Fruit fly (Drosophila melanogaster): ENCODE measurements around the gene HLH3B.

HLH3B gene

dm6 chrX:2638646-2639045 is 42.9 kb downstream of the HLH3B start (continued):
- TF ChIP-seq vvl (GFP tag; IDR thresholded peaks at IDR 0.05) (0 out of 2 replicates have a peak, but pooled peaks have one; percentile 16), cato (GFP tag; optimal IDR thresholded peaks at IDR 0.05; ENCODE audit: borderline replicate concordance) (no peak), NC2β (GFP tag; optimal IDR thresholded peaks at IDR 0.05) (no peak), Dbx (GFP tag; IDR thresholded peaks at IDR 0.05) (no peak), CG17912 (GFP tag; optimal IDR thresholded peaks at IDR 0.05) (no peak), ems (GFP tag; optimal IDR thresholded peaks at IDR 0.05) (no peak), Lpt (GFP tag; optimal IDR thresholded peaks at IDR 0.05) (no peak), Adf1 (GFP tag; IDR thresholded peaks at IDR 0.05) (no peak), CG14710 (tag; optimal IDR thresholded peaks at IDR 0.05) (no peak), D19A (tag; optimal IDR thresholded peaks at IDR 0.05) (no peak), CG1233 (GFP tag; optimal IDR thresholded peaks at IDR 0.05) (no peak), HLHmδ (GFP tag; optimal IDR thresholded peaks at IDR 0.05) (no peak), Poxn (GFP tag; IDR thresholded peaks at IDR 0.05) (no peak), Chrac-16 (GFP tag; optimal IDR thresholded peaks at IDR 0.05) (no peak), ab (GFP tag; optimal IDR thresholded peaks at IDR 0.05) (no peak), CG1602 (GFP tag; optimal IDR thresholded peaks at IDR 0.05) (no peak), CG15073 (GFP tag; optimal IDR thresholded peaks at IDR 0.05) (no peak), CG15011 (GFP tag; optimal IDR thresholded peaks at IDR 0.05) (no peak), hb (GFP tag; IDR thresholded peaks at IDR 0.05; ENCODE audit: partially characterized antibody) (no peak), CG13287 (GFP tag; IDR thresholded peaks at IDR 0.05; ENCODE audit: partially characterized antibody) (no peak), sna (GFP tag; IDR thresholded peaks at IDR 0.05; ENCODE audit: partially characterized antibody) (no peak), Pdp1 (GFP tag; optimal IDR thresholded peaks at IDR 0.05) (no peak), CG11504 (tag; optimal IDR thresholded peaks at IDR 0.05) (peak; percentile 13), lmd (GFP tag; IDR thresholded peaks at IDR 0.05) (no peak), CG14050 (GFP tag; IDR thresholded peaks at IDR 0.05) (no peak), cas (GFP tag; IDR thresholded peaks at IDR 0.05) (no peak), Dfd (GFP tag; optimal IDR thresholded peaks at IDR 0.05) (no peak), CG17802 (tag; optimal IDR thresholded peaks at IDR 0.05) (no peak), tna (GFP tag; IDR thresholded peaks at IDR 0.05; ENCODE audit: partially characterized antibody) (no peak), Nf-YA (GFP tag; IDR thresholded peaks at IDR 0.05) (no peak), run (tag; optimal IDR thresholded peaks at IDR 0.05) (no peak), eve (GFP tag; optimal IDR thresholded peaks at IDR 0.05) (no peak), Eip74EF (GFP tag; optimal IDR thresholded peaks at IDR 0.05) (no peak), ro (GFP tag; IDR thresholded peaks at IDR 0.05) (no peak), CG7271 (tag; optimal IDR thresholded peaks at IDR 0.05) (no peak)

DNA sequence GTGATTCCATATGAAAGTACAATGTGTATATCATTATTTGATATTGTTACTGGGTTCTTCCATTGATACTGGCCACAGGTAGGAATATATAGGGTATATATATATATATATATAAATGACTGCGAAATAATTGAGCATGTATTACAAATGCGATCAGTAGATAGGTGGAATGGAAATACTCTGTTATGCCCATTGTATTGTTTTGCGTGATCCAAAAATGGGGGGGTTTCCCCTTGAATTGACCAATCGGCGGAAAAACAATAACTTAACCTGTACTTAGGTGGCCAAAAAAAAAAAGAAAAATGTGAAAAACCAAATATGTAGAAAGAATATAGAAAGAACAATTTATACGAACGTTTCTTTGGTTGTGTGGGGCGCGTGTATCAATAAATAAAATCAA is 43.6 kb downstream of the HLH3B start:
- TF ChIP-seq CG7963 (GFP tag; IDR thresholded peaks at IDR 0.05; ENCODE audit: partially characterized antibody) (no peak), Sox100B (GFP tag; optimal IDR thresholded peaks at IDR 0.05) (no peak), CG3726 (GFP tag; IDR thresholded peaks at IDR 0.05) (no peak), Nf-YC (tag; optimal IDR thresholded peaks at IDR 0.05) (no peak), az2 (GFP tag; optimal IDR thresholded peaks at IDR 0.05) (no peak)
